Fruit fly (Drosophila melanogaster) whole organism, larva: ENCODE results near the gene aus.

Experiments
- noc ChIP-seq: fragments of 200-800 bp; sonication (Bioruptor generic); optimal IDR thresholded peaks from 3 replicates; lab custom pipeline; 2019; ENCODE audit warnings: missing biosample characterization, mild to moderate bottlenecking, missing genetic modification characterization, moderate library complexity

The aus gene

dm6 chr3R:21349039-21349781, at the start of gene aus:
TSS of gene aus (minus strand) at chr3R:21349601.
- peak; percentile 13 for TF ChIP-seq noc (tag; lab: Kevin White, UChicago)

dm6 chr3R:21393005-21393729, 43.8 kb upstream of the aus start:
- no peak for TF ChIP-seq noc (tag; lab: Kevin White, UChicago)

- no peak for TF ChIP-seq noc (tag; lab: Kevin White, UChicago)
These were observed 42.8 kb upstream of the aus start for dm6 chr3R:21392221-21392620.

- TF ChIP-seq noc (tag; lab: Kevin White, UChicago): no peak
These were observed 41.6 kb upstream of the aus start for dm6 chr3R:21390959-21391358.

- TF ChIP-seq noc (tag; lab: Kevin White, UChicago): no peak
These were observed 39.2 kb upstream of the aus start, which contains the start of gene bap for dm6 chr3R:21388564-21388963. TSS of gene bap (plus strand) at chr3R:21388880.

- TF ChIP-seq noc (tag; lab: Kevin White, UChicago): no peak
These were observed 38.1 kb upstream of the aus start for dm6 chr3R:21387356-21387980.

dm6 chr3R:21386132-21386531, 36.7 kb upstream of the aus start:
- TF ChIP-seq noc (tag; lab: Kevin White, UChicago): no peak

- no peak for TF ChIP-seq noc (tag; lab: Kevin White, UChicago)
These were observed 30.5 kb upstream of the aus start for dm6 chr3R:21379927-21380326.

dm6 chr3R:21378595-21378994, 29.2 kb upstream of the aus start, which contains the start of gene tin:
TSS of gene tin (plus strand) at chr3R:21378977.
- peak; percentile 81 for TF ChIP-seq noc (tag; lab: Kevin White, UChicago)

- peak; percentile 4 for TF ChIP-seq noc (tag; lab: Kevin White, UChicago)
These were observed 27.6 kb upstream of the aus start for dm6 chr3R:21376859-21377607.

- TF ChIP-seq noc (tag; lab: Kevin White, UChicago): no peak
These were observed 26.9 kb upstream of the aus start for dm6 chr3R:21376331-21376761.

- TF ChIP-seq noc (tag; lab: Kevin White, UChicago): no peak
These were observed 24.3 kb upstream of the aus start for dm6 chr3R:21373403-21374326.

- TF ChIP-seq noc (tag; lab: Kevin White, UChicago): no peak
These were observed 19.0 kb upstream of the aus start for dm6 chr3R:21368444-21368843.

- TF ChIP-seq noc (tag; lab: Kevin White, UChicago): peak; percentile 96
These were observed 15.9 kb upstream of the aus start for dm6 chr3R:21365262-21365661.

dm6 chr3R:21360192-21360535, 10.8 kb upstream of the aus start:
- no peak for TF ChIP-seq noc (tag; lab: Kevin White, UChicago)
